Fruit fly (Drosophila melanogaster): ENCODE results near the gene CG8519.

DNA sequence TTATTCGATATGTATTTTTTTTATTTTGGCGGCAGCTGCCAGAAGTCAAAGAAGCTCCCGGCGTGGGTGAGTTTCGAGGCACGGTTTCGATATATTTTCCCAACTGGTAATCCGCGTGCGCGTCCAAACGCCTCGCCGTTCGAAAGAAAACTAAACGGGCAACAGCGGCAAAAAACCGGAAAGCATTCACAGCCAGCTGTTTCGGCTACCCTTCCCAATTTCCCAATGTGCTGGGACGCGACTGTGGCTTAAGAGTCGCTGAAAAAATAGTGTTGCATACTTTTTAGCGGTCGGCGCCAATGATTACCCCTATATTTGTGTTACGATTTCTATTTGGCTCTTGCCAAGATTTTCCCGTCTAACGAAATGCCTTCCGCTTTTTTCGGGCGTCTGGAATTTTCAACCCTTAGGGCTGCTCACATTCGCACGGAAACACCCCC lies 1.3 kb upstream of the CG8519 start, which contains the start of gene SP1173:
- no peak for TF ChIP-seq CG8478 (optimal IDR thresholded peaks at IDR 0.05)
- TF ChIP-seq CTCF (optimal IDR thresholded peaks at IDR 0.05) = peak; percentile 40 to 56
